Worm (Caenorhabditis elegans) whole organism, L3 larva: Measurements from ENCODE around the gene lgc-42.

Experiments
- R02D3.7 ChIP-seq: fragments of 150-350 bp; optimal IDR thresholded peaks from 2 replicates; lab custom pipeline; 2014; ENCODE audit warnings: missing biosample characterization, missing genetic modification characterization
- aly-2 ChIP-seq: fragments of 150-350 bp; optimal IDR thresholded peaks from 2 replicates; lab custom pipeline; 2014; ENCODE audit warnings: missing biosample characterization, missing genetic modification characterization
- egl-27 ChIP-seq: sonication (generic microtip); optimal IDR thresholded peaks from 4 replicates; lab custom pipeline; 2017; ENCODE audit warnings: missing biosample characterization, missing genetic modification reagents, missing genetic modification characterization
- nhr-11 ChIP-seq: fragments of 150-350 bp; optimal IDR thresholded peaks from 2 replicates; lab custom pipeline; 2014; ENCODE audit warnings: missing biosample characterization, missing genetic modification characterization
- nhr-76 ChIP-seq: fragments of 150-350 bp; sonication (generic microtip); optimal IDR thresholded peaks from 5 replicates; lab custom pipeline; 2014; ENCODE audit warnings: missing biosample characterization, missing genetic modification characterization
- nhr-77 ChIP-seq: fragments of 150-350 bp; optimal IDR thresholded peaks from 2 replicates; lab custom pipeline; 2014; ENCODE audit warnings: missing biosample characterization, missing genetic modification characterization
- snpc-4 ChIP-seq: fragments of 150-350 bp; optimal IDR thresholded peaks from 2 replicates; lab custom pipeline; 2014; ENCODE audit warnings: missing biosample characterization, missing genetic modification characterization

DNA sequence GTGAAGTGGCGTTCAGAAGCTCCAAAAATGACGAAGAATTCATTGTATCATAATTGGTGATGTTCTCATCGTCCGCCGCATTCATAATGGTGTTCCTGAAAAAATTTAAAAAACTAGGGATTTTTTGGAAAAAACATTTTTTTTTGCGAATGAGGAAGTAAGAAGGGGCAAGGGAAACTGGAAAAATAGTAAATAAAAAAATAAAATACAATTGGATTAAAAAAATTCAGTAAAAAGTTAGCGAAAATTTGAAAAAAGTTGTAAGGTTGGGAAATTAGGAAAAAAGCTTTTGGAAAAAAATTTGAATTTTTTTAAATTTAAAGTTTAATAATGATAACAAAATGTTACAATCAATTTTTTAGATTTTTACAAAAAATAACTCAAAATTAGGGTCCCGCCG, 23.8 kb downstream of the lgc-42 start, which contains the start of gene ckr-2:
- no peak for TF ChIP-seq snpc-4 (tag; lab: Kevin White, UChicago)
- TF ChIP-seq egl-27: no peak
- TF ChIP-seq R02D3.7 (tag; lab: Kevin White, UChicago): no peak
- no peak for TF ChIP-seq nhr-11 (tag; lab: Kevin White, UChicago)
- no peak for TF ChIP-seq aly-2 (tag; lab: Kevin White, UChicago)
- TF ChIP-seq nhr-77 (tag; lab: Kevin White, UChicago): no peak
- no peak for TF ChIP-seq nhr-76 (tag; lab: Kevin White, UChicago)
